Fruit fly (Drosophila melanogaster): ENCODE data around the gene CG42590.

CG42590 gene

DNA sequence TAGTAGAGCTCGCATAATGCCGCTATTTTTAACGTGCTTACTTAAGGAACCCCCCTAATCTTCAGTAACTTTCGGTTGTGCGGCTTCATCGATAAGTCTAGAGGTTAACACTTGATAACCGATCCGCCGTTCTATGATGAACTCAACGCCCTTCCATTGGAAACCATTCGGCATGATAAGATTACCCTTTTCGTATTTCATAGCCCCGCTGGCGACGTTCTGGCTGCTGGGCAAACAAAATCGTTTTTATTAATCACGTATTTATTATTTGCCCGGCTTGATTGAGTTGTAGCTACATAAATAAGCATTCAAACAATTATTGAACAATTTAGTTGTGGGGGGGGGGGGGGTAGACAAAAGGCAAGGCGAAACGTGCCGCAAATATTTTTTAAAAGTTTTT is 24.5 kb upstream of the CG42590 start (continued):
- TF ChIP-seq twi (tag; optimal IDR thresholded peaks at IDR 0.05) (no peak), CG15011 (GFP tag; optimal IDR thresholded peaks at IDR 0.05) (no peak), CG17385 (GFP tag; optimal IDR thresholded peaks at IDR 0.05) (no peak), usp (GFP tag; optimal IDR thresholded peaks at IDR 0.05) (no peak), CG5953 (GFP tag; IDR thresholded peaks at IDR 0.05) (no peak), CG14860 (GFP tag; IDR thresholded peaks at IDR 0.05; ENCODE audit: partially characterized antibody) (no peak), CG8765 (GFP tag; IDR thresholded peaks at IDR 0.05) (no peak), CG31441 (GFP tag; IDR thresholded peaks at IDR 0.05) (no peak), nau (GFP tag; optimal IDR thresholded peaks at IDR 0.05) (peak; percentile 67), pan (optimal IDR thresholded peaks at IDR 0.05) (no peak), pan (GFP tag; optimal IDR thresholded peaks at IDR 0.05 in 1 of 2, IDR thresholded peaks at IDR 0.05 in 1 of 2) (no peak), sob (GFP tag; IDR thresholded peaks at IDR 0.05) (peak; percentile 24; the same call in 1 of the 2 replicates), MTF-1 (GFP tag; optimal IDR thresholded peaks at IDR 0.05; ENCODE audit: borderline replicate concordance) (no peak), h (optimal IDR thresholded peaks at IDR 0.05) (no peak), Hmr (GFP tag; optimal IDR thresholded peaks at IDR 0.05) (peak; percentile 68), Opbp (GFP tag; IDR thresholded peaks at IDR 0.05; ENCODE audit: partially characterized antibody) (no peak), CG1647 (GFP tag; optimal IDR thresholded peaks at IDR 0.05) (no peak), Myb (GFP tag; optimal IDR thresholded peaks at IDR 0.05) (no peak), yki (optimal IDR thresholded peaks at IDR 0.05) (no peak), az2 (GFP tag; optimal IDR thresholded peaks at IDR 0.05) (no peak), hkb (optimal IDR thresholded peaks at IDR 0.05) (no peak), hkb (GFP tag; IDR thresholded peaks at IDR 0.05) (no peak), GATAe (GFP tag; conservative IDR thresholded peaks at IDR 0.05) (peak; percentile 61; the same call in 1 of the 2 replicates), bab2 (GFP tag; optimal IDR thresholded peaks at IDR 0.05) (peak; percentile 1), B-H2 (GFP tag; optimal IDR thresholded peaks at IDR 0.05) (peak; percentile 18), emc (GFP tag; optimal IDR thresholded peaks at IDR 0.05) (no peak), gcm2 (GFP tag; optimal IDR thresholded peaks at IDR 0.05) (no peak), E2f1 (GFP tag; IDR thresholded peaks at IDR 0.05) (no peak), sug (tag; optimal IDR thresholded peaks at IDR 0.05) (peak; percentile 88), CG10274 (GFP tag; optimal IDR thresholded peaks at IDR 0.05) (no peak), prd (optimal IDR thresholded peaks at IDR 0.05) (no peak), prd (GFP tag; IDR thresholded peaks at IDR 0.05) (no peak), CG9727 (GFP tag; optimal IDR thresholded peaks at IDR 0.05) (peak; percentile 34), dan (GFP tag; IDR thresholded peaks at IDR 0.05) (no peak), Sin3A (optimal IDR thresholded peaks at IDR 0.05) (no peak), kah (GFP tag; optimal IDR thresholded peaks at IDR 0.05) (no peak), dpn (GFP tag; optimal IDR thresholded peaks at IDR 0.05) (no peak), CG8478 (optimal IDR thresholded peaks at IDR 0.05) (no peak), Dll (GFP tag; IDR thresholded peaks at IDR 0.05; ENCODE audit: partially characterized antibody) (no peak), CG13424 (tag; optimal IDR thresholded peaks at IDR 0.05) (no peak), CG16779 (GFP tag; IDR thresholded peaks at IDR 0.05) (no peak), sens (GFP tag) (no peak), zen2 (GFP tag; IDR thresholded peaks at IDR 0.05; ENCODE audit: partially characterized antibody) (no peak), CG12299 (tag; optimal IDR thresholded peaks at IDR 0.05) (no peak), Vsx1 (GFP tag; optimal IDR thresholded peaks at IDR 0.05) (peak; percentile 53), lmd (GFP tag; IDR thresholded peaks at IDR 0.05) (no peak), trem (tag; optimal IDR thresholded peaks at IDR 0.05) (no peak), eyg (GFP tag; optimal IDR thresholded peaks at IDR 0.05) (no peak), Kr (GFP tag; optimal IDR thresholded peaks at IDR 0.05) (no peak), gro (GFP tag; optimal IDR thresholded peaks at IDR 0.05) (peak; percentile 68), CG10321 (GFP tag; IDR thresholded peaks at IDR 0.05) (no peak), CG13624 (GFP tag; optimal IDR thresholded peaks at IDR 0.05) (no peak), odd (GFP tag; optimal IDR thresholded peaks at IDR 0.05) (no peak), CG9797 (GFP tag; optimal IDR thresholded peaks at IDR 0.05) (no peak), hbn (GFP tag; IDR thresholded peaks at IDR 0.05; ENCODE audit: partially characterized antibody) (no peak)

Data from whole organism, embryonic.